Worm (Caenorhabditis elegans) whole organism, L2 larva: ENCODE results near the gene C36B7.6.

Source experiments
- R02D3.7 ChIP-seq: fragments of 150-350 bp; optimal IDR thresholded peaks from 2 replicates; lab custom pipeline; 2014; ENCODE audit warnings: missing biosample characterization, missing genetic modification characterization
- aly-2 ChIP-seq: fragments of 150-350 bp; optimal IDR thresholded peaks from 2 replicates; lab custom pipeline; 2014; ENCODE audit warnings: missing biosample characterization, missing genetic modification characterization
- nhr-11 ChIP-seq: fragments of 150-350 bp; optimal IDR thresholded peaks from 2 replicates; lab custom pipeline; 2014; ENCODE audit warnings: missing biosample characterization, missing genetic modification characterization
- nhr-12 ChIP-seq: fragments of 150-350 bp; optimal IDR thresholded peaks from 2 replicates; lab custom pipeline; 2014; ENCODE audit warnings: missing biosample characterization, missing genetic modification characterization
- nhr-77 ChIP-seq: fragments of 150-350 bp; optimal IDR thresholded peaks from 2 replicates; lab custom pipeline; 2014; ENCODE audit warnings: missing biosample characterization, missing genetic modification characterization
- skn-1 ChIP-seq: sonication (generic microtip); optimal IDR thresholded peaks from 2 replicates; lab custom pipeline; 2017; ENCODE audit warnings: missing biosample characterization, missing genetic modification characterization

- TF ChIP-seq nhr-77 (tag; lab: Kevin White, UChicago) (peak; percentile 44), R02D3.7 (tag; lab: Kevin White, UChicago) (peak; percentile 2), nhr-12 (no peak), skn-1 (tag; lab: Kevin White, UChicago) (no peak), nhr-11 (tag; lab: Kevin White, UChicago) (no peak), aly-2 (tag; lab: Kevin White, UChicago) (no peak)
Measured at ce11 chrX:7068400-7068799, 31.7 kb downstream of the C36B7.6 start, which contains the start of gene pdi-6.
